Fruit fly (Drosophila melanogaster): ENCODE results near the gene Uba2.

dm6 chr3L:8159724-8160422, 32.3 kb upstream of the Uba2 start, which contains the start of gene CG43886:
- TF ChIP-seq Rel (GFP tag; optimal IDR thresholded peaks at IDR 0.05), result no peak
- no peak for TF ChIP-seq Rel (tag; optimal IDR thresholded peaks at IDR 0.05)
- TF ChIP-seq sage (GFP tag; optimal IDR thresholded peaks at IDR 0.05), result no peak
- TF ChIP-seq br (GFP tag; optimal IDR thresholded peaks at IDR 0.05), result no peak
- TF ChIP-seq h (GFP tag; optimal IDR thresholded peaks at IDR 0.05), result no peak
- no peak for TF ChIP-seq tai (GFP tag; optimal IDR thresholded peaks at IDR 0.05)
- TF ChIP-seq brk (GFP tag; optimal IDR thresholded peaks at IDR 0.05), result no peak
- no peak for TF ChIP-seq N (GFP tag; optimal IDR thresholded peaks at IDR 0.05)
- TF ChIP-seq Dfd (GFP tag; optimal IDR thresholded peaks at IDR 0.05), result no peak
- TF ChIP-seq fru (GFP tag; optimal IDR thresholded peaks at IDR 0.05), result no peak
- no peak for TF ChIP-seq dmrt93B (GFP tag; optimal IDR thresholded peaks at IDR 0.05)

All from whole organism, wandering third instar larva.